Fruit fly (Drosophila melanogaster): ENCODE results near the gene CG3246.
A peak's percentile ranks its signal among the peaks of the same experiment; 100 is the strongest.

The CG3246 gene

DNA sequence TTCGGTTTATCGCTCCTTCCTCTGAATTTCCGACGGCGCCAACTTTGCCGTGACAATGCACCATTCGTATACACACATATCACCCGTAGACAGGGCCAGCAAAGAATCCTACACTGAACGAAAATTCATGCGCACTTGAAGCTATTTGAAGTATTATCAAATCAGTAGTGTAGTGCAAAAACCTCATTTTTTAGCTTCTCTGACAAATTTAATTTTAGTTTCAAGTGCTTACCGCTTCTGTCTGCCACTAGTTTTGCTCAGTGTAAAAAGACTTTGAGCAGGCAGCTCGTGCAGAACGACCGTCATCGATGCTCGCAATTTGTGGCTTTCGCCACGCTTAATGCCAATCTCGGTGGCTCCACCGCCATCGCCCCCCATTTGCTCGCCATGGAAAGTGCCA, 17.0 kb downstream of the CG3246 start (continued):
- 0 out of 3 replicates have a peak, but pooled peaks have one; percentile 47 for TF ChIP-seq CG2889 (GFP tag; IDR thresholded peaks at IDR 0.05)
- no peak for TF ChIP-seq Gsc (GFP tag; IDR thresholded peaks at IDR 0.05)
- TF ChIP-seq bab2 (GFP tag; optimal IDR thresholded peaks at IDR 0.05) = peak; percentile 28
- no peak for TF ChIP-seq CG4854 (GFP tag; optimal IDR thresholded peaks at IDR 0.05)
- no peak for TF ChIP-seq CG34224 (GFP tag; IDR thresholded peaks at IDR 0.05; ENCODE audit: partially characterized antibody)
- peak; percentile 18 for TF ChIP-seq Fer3 (tag; optimal IDR thresholded peaks at IDR 0.05)
- TF ChIP-seq eve (GFP tag; optimal IDR thresholded peaks at IDR 0.05) = no peak
- TF ChIP-seq CG11093 (GFP tag; IDR thresholded peaks at IDR 0.05) = no peak
- no peak for TF ChIP-seq Bdp1 (GFP tag; optimal IDR thresholded peaks at IDR 0.05)
- TF ChIP-seq CG31441 (GFP tag; IDR thresholded peaks at IDR 0.05) = 0 out of 2 replicates have a peak, but pooled peaks have one; percentile 23
- TF ChIP-seq CG32767 (GFP tag; IDR thresholded peaks at IDR 0.05) = no peak
- TF ChIP-seq cato (GFP tag; optimal IDR thresholded peaks at IDR 0.05; ENCODE audit: borderline replicate concordance) = no peak
- peak; percentile 35 for TF ChIP-seq CG1647 (GFP tag; optimal IDR thresholded peaks at IDR 0.05)
- TF ChIP-seq disco-r (GFP tag; optimal IDR thresholded peaks at IDR 0.05) = no peak
- no peak for TF ChIP-seq cas (GFP tag; IDR thresholded peaks at IDR 0.05)
- peak; percentile 35 for TF ChIP-seq nmo (GFP tag; optimal IDR thresholded peaks at IDR 0.05)
- TF ChIP-seq CG2129 (GFP tag; IDR thresholded peaks at IDR 0.05; ENCODE audit: partially characterized antibody) = no peak
- no peak for TF ChIP-seq TFAM (GFP tag; optimal IDR thresholded peaks at IDR 0.05)
- TF ChIP-seq Hr51 (GFP tag; optimal IDR thresholded peaks at IDR 0.05) = peak in 1 of 2 experiments; percentile 6
- no peak for TF ChIP-seq hth (optimal IDR thresholded peaks at IDR 0.05)
- peak; percentile 33; the same call in 1 of the 2 replicates for TF ChIP-seq CG11247 (GFP tag; IDR thresholded peaks at IDR 0.05)
- TF ChIP-seq CG7963 (GFP tag; IDR thresholded peaks at IDR 0.05; ENCODE audit: partially characterized antibody) = no peak
- no peak for TF ChIP-seq Dip2 (GFP tag; IDR thresholded peaks at IDR 0.05)
- peak; percentile 26 for TF ChIP-seq Ssrp (tag; optimal IDR thresholded peaks at IDR 0.05)
- no peak for TF ChIP-seq stc (GFP tag; IDR thresholded peaks at IDR 0.05)
- TF ChIP-seq fd64A (GFP tag; optimal IDR thresholded peaks at IDR 0.05) = no peak
- no peak for TF ChIP-seq CG3995 (GFP tag; optimal IDR thresholded peaks at IDR 0.05)
- TF ChIP-seq pfk (GFP tag; optimal IDR thresholded peaks at IDR 0.05) = no peak
- peak; percentile 12; the same call in 1 of the 2 replicates for TF ChIP-seq gt (GFP tag; IDR thresholded peaks at IDR 0.05)
- TF ChIP-seq CG8944 (GFP tag; optimal IDR thresholded peaks at IDR 0.05) = peak; percentile 44
- peak; percentile 18 for TF ChIP-seq CG8089 (GFP tag; optimal IDR thresholded peaks at IDR 0.05)
- no peak for TF ChIP-seq CG6683 (GFP tag; optimal IDR thresholded peaks at IDR 0.05)
- no peak for TF ChIP-seq Bteb2 (GFP tag; optimal IDR thresholded peaks at IDR 0.05)
- TF ChIP-seq pan (optimal IDR thresholded peaks at IDR 0.05) = no peak
- TF ChIP-seq pan (GFP tag; optimal IDR thresholded peaks at IDR 0.05 in 1 of 2, IDR thresholded peaks at IDR 0.05 in 1 of 2) = peak in 1 of 2 experiments; percentile 67
- no peak for TF ChIP-seq CG2116 (GFP tag; optimal IDR thresholded peaks at IDR 0.05)
- no peak for TF ChIP-seq CG6813 (GFP tag; optimal IDR thresholded peaks at IDR 0.05)
- peak; percentile 36 for TF ChIP-seq CG15269 (tag; optimal IDR thresholded peaks at IDR 0.05)
- TF ChIP-seq Fer1 (GFP tag; optimal IDR thresholded peaks at IDR 0.05) = peak; percentile 34
- TF ChIP-seq CG17568 (GFP tag; optimal IDR thresholded peaks at IDR 0.05) = no peak
- TF ChIP-seq CG18599 (GFP tag; optimal IDR thresholded peaks at IDR 0.05) = no peak
- peak; percentile 23 for TF ChIP-seq CG18262 (tag; optimal IDR thresholded peaks at IDR 0.05)
- no peak for TF ChIP-seq da (GFP tag; optimal IDR thresholded peaks at IDR 0.05)
- TF ChIP-seq klu (GFP tag; IDR thresholded peaks at IDR 0.05) = 0 out of 2 replicates have a peak, but pooled peaks have one; percentile 27
- no peak for TF ChIP-seq CG3838 (GFP tag; optimal IDR thresholded peaks at IDR 0.05)
- TF ChIP-seq slou (GFP tag; optimal IDR thresholded peaks at IDR 0.05) = no peak
- TF ChIP-seq unc-4 (GFP tag; IDR thresholded peaks at IDR 0.05; ENCODE audit: partially characterized antibody) = no peak
- TF ChIP-seq CG6175 (GFP tag; IDR thresholded peaks at IDR 0.05) = no peak
- TF ChIP-seq CG43689 (GFP tag; IDR thresholded peaks at IDR 0.05) = no peak
- TF ChIP-seq Hmx (GFP tag; optimal IDR thresholded peaks at IDR 0.05) = no peak
- TF ChIP-seq YL-1 (GFP tag; optimal IDR thresholded peaks at IDR 0.05) = no peak
